Worm (Caenorhabditis elegans): ENCODE results near the gene ttr-46.

DNA sequence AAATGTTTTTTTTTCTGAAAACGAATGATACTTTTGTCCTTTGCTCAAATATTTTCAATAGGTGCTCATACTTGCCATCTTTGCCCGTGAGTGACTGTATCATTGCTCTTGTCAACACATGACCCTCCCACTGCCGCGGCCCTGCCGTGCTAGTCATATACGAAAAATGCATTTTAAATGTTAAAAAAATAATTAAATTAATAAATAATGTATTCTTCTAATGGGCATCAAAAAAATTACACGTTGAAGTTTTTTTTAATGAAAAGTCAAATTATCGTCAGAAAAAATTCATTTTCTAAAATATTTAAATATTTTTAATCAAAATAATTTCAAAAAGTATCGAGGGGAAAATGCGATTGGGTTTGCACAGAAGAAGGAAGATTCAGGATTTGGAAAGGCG, 28.6 kb upstream of the ttr-46 start, which contains the start of gene C50H2.7:
- TF ChIP-seq pha-4 (tag; optimal IDR thresholded peaks at IDR 0.05) (no peak), daf-12 (tag; optimal IDR thresholded peaks at IDR 0.05) (no peak), nhr-11 (tag; optimal IDR thresholded peaks at IDR 0.05) (no peak), nhr-76 (tag; optimal IDR thresholded peaks at IDR 0.05) (no peak)

All from whole organism, L3 larva.